Fruit fly (Drosophila melanogaster) whole organism, adult: ENCODE measurements around the gene Jhbp1.

Experiments used
- CG14711 ChIP-seq: fragments of 200-800 bp; sonication (Bioruptor generic); optimal IDR thresholded peaks from 2 replicates; lab custom pipeline; 2018; ENCODE audit warnings: missing biosample characterization, mild to moderate bottlenecking, missing genetic modification characterization, moderate library complexity
- CG33017 ChIP-seq: fragments of 200-800 bp; sonication (Bioruptor generic); optimal IDR thresholded peaks from 2 replicates; lab custom pipeline; 2018; ENCODE audit warnings: missing biosample characterization, mild to moderate bottlenecking, missing genetic modification characterization, moderate library complexity
- CG7101 ChIP-seq: fragments of 200-800 bp; sonication (Bioruptor generic); optimal IDR thresholded peaks from 2 replicates; lab custom pipeline; 2018; ENCODE audit warnings: missing biosample characterization, mild to moderate bottlenecking, missing genetic modification characterization, moderate library complexity
- kay ChIP-seq: fragments of 200-800 bp; sonication (Bioruptor generic); peaks from one replicate; lab custom pipeline; 2016; ENCODE audit warnings: missing biosample characterization, missing genetic modification characterization, borderline replicate concordance
- tj ChIP-seq: fragments of 200-800 bp; sonication (Bioruptor generic); optimal IDR thresholded peaks from 3 replicates; lab custom pipeline; 2017; ENCODE audit warnings: missing biosample characterization, mild to moderate bottlenecking, missing genetic modification characterization, moderate library complexity

DNA sequence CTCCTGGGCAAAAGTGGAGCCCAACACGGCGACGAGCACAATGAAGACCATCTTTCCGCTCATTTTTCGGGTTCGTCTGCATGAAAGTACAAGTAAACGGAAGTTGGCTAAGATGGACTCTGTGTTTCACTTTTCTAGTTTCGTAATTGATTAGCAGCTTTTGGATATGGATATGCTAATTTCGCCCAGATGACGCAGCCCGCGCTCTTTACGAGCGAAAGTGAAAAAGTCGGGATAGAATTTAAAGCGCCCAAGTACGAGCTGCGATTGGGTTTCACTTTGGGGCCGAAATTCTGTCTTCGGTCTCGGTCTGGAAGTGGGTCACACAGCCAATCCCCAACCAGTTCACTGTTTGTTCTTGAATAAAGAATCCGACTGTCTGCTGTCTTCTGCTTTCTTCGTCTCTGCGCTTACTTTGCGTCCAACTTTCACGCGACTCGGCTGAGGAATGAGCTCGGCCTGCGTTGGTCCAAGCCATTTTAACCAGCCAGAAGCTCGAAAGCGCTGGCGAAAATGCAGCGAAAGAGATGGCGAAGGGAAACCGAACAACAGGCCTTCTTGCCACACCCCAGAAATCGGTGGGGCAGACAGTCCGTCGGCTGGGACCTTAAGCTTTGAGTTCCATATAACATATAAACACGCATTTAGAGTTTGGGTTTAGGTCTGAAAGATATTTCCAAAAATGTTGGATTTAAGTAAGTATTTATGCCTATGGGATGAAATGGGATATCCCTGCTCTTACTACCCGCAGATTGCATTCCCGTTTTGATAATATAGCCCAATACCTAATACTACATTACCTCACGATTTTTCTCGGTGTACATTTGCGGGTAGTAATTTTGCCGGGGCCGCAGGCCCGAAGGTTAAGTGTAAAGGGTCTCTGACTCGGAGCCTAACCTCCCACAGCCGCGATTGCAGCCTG lies 4.1 kb upstream of the Jhbp1 start, which contains the start of gene Jhbp2:
- no peak for TF ChIP-seq CG33017 (tag; lab: Kevin White, UChicago)
- TF ChIP-seq kay (GFP tag; lab: Kevin White, UChicago), result no peak
- TF ChIP-seq CG7101 (tag; lab: Kevin White, UChicago), result no peak
- TF ChIP-seq CG14711 (tag; lab: Kevin White, UChicago), result no peak
- no peak for TF ChIP-seq tj
